Worm (Caenorhabditis elegans) whole organism, mixed stage, embryonic: ENCODE results near the gene Y45F10B.8.
"Not testable (repeated sequence)": the region's sequence is repeated elsewhere in the genome, so short reads cannot be mapped to it uniquely, and the experiment has no call there.

Experiments used
- bed-3 ChIP-seq: fragments of 200-800 bp; sonication (Bioruptor generic); optimal IDR thresholded peaks from 3 replicates; lab custom pipeline; 2018; ENCODE audit warnings: mild to moderate bottlenecking, missing genetic modification characterization, moderate library complexity, missing compliant biosample characterization
- blmp-1 ChIP-seq: fragments of 150-350 bp; optimal IDR thresholded peaks from 2 replicates; lab custom pipeline; 2014; ENCODE audit warnings: missing biosample characterization, missing genetic modification characterization
- ceh-43 ChIP-seq: fragments of 200-800 bp; sonication (Bioruptor generic); optimal IDR thresholded peaks from 2 replicates; lab custom pipeline; 2018; ENCODE audit warnings: mild to moderate bottlenecking, missing genetic modification characterization, moderate library complexity, missing compliant biosample characterization
- ceh-83 ChIP-seq: fragments of 200-800 bp; sonication (Bioruptor generic); optimal IDR thresholded peaks from 2 replicates; lab custom pipeline; 2018; ENCODE audit warnings: mild to moderate bottlenecking, missing genetic modification characterization, missing compliant biosample characterization
- ces-1 ChIP-seq: fragments of 150-350 bp; optimal IDR thresholded peaks from 2 replicates; lab custom pipeline; 2014; ENCODE audit warnings: missing biosample characterization, missing genetic modification reagents, missing genetic modification characterization
- cnd-1 ChIP-seq: fragments of 200-800 bp; sonication (Bioruptor generic); optimal IDR thresholded peaks from 2 replicates; lab custom pipeline; 2018; ENCODE audit warnings: mild to moderate bottlenecking, missing genetic modification characterization, missing compliant biosample characterization
- drap-1 ChIP-seq: fragments of 200-800 bp; sonication (Bioruptor generic); optimal IDR thresholded peaks from 3 replicates; lab custom pipeline; 2018; ENCODE audit warnings: mild to moderate bottlenecking, missing genetic modification characterization, missing compliant biosample characterization
- elt-1 ChIP-seq: sonication (generic microtip); optimal IDR thresholded peaks from 2 replicates; lab custom pipeline; 2017; ENCODE audit warnings: missing genetic modification characterization, mild to moderate bottlenecking, missing compliant biosample characterization, antibody characterized with exemption, moderate library complexity, borderline replicate concordance; ENCODE audit not compliant: insufficient read depth
- elt-3 ChIP-seq: fragments of 150-350 bp; optimal IDR thresholded peaks from 2 replicates; lab custom pipeline; 2014; ENCODE audit warnings: missing biosample characterization, missing genetic modification characterization
- flh-1 ChIP-seq: fragments of 200-800 bp; sonication (Bioruptor generic); optimal IDR thresholded peaks from 2 replicates; lab custom pipeline; 2018; ENCODE audit warnings: mild to moderate bottlenecking, missing genetic modification characterization, moderate library complexity, missing compliant biosample characterization
- hlh-1 ChIP-seq: fragments of 150-350 bp; optimal IDR thresholded peaks from 2 replicates; lab custom pipeline; 2014; ENCODE audit warnings: missing biosample characterization, missing genetic modification reagents, missing genetic modification characterization
- lin-13 ChIP-seq: fragments of 150-350 bp; optimal IDR thresholded peaks from 2 replicates; lab custom pipeline; 2014; ENCODE audit warnings: missing biosample characterization, missing genetic modification characterization
- lsy-2 ChIP-seq: fragments of 150-350 bp; optimal IDR thresholded peaks from 2 replicates; lab custom pipeline; 2014; ENCODE audit warnings: missing biosample characterization, missing genetic modification characterization
- nhr-12 ChIP-seq: fragments of 150-350 bp; optimal IDR thresholded peaks from 2 replicates; lab custom pipeline; 2014; ENCODE audit warnings: missing biosample characterization, missing genetic modification characterization
- nhr-2 ChIP-seq: fragments of 150-350 bp; optimal IDR thresholded peaks from 2 replicates; lab custom pipeline; 2014; ENCODE audit warnings: missing biosample characterization, missing genetic modification characterization
- nhr-237 ChIP-seq: fragments of 150-350 bp; optimal IDR thresholded peaks from 2 replicates; lab custom pipeline; 2014; ENCODE audit warnings: missing biosample characterization, missing genetic modification characterization
- nhr-76 ChIP-seq: sonication (generic microtip); optimal IDR thresholded peaks from 2 replicates; lab custom pipeline; 2017; ENCODE audit warnings: missing biosample characterization, missing genetic modification characterization
- pha-4 ChIP-seq: fragments of 150-350 bp; optimal IDR thresholded peaks from 2 replicates; lab custom pipeline; 2018; ENCODE audit warnings: missing biosample characterization, missing genetic modification reagents, missing genetic modification characterization
- sem-2 ChIP-seq: fragments of 200-800 bp; sonication (Bioruptor generic); optimal IDR thresholded peaks from 2 replicates; lab custom pipeline; 2018; ENCODE audit warnings: mild to moderate bottlenecking, missing genetic modification characterization, missing compliant biosample characterization
- snpc-4 ChIP-seq: fragments of 150-350 bp; optimal IDR thresholded peaks from 2 replicates; lab custom pipeline; 2014; ENCODE audit warnings: missing biosample characterization, missing genetic modification characterization
- sptf-1 ChIP-seq: sonication (generic microtip); optimal IDR thresholded peaks from 2 replicates; lab custom pipeline; 2017; ENCODE audit warnings: mild to moderate bottlenecking, missing genetic modification characterization, moderate library complexity, missing compliant biosample characterization
- tbx-8 ChIP-seq: fragments of 200-800 bp; sonication (Bioruptor generic); optimal IDR thresholded peaks from 2 replicates; lab custom pipeline; 2018; ENCODE audit warnings: mild to moderate bottlenecking, missing genetic modification characterization, moderate library complexity, missing compliant biosample characterization
- unc-120 ChIP-seq: sonication (generic microtip); optimal IDR thresholded peaks from 2 replicates; lab custom pipeline; 2017; ENCODE audit warnings: missing genetic modification characterization, missing compliant biosample characterization; ENCODE audit not compliant: poor library complexity, severe bottlenecking
- zip-8 ChIP-seq: fragments of 150-350 bp; optimal IDR thresholded peaks from 2 replicates; lab custom pipeline; 2014; ENCODE audit warnings: missing biosample characterization, missing genetic modification characterization
- ztf-11 ChIP-seq: fragments of 150-350 bp; optimal IDR thresholded peaks from 2 replicates; lab custom pipeline; 2014; ENCODE audit warnings: missing biosample characterization, missing genetic modification characterization

The Y45F10B.8 gene

ce11 chrIV:13578174-13578573, at the start of gene Y45F10B.8:
Gene Y45F10B.8 (minus strand): TSS chrIV:13578274.
- TF ChIP-seq elt-3; sem-2 (GFP tag; lab: Kevin White, UChicago); ces-1 (GFP tag; lab: Kevin White, UChicago): not testable (repeated sequence)

- TF ChIP-seq sem-2 (GFP tag; lab: Kevin White, UChicago), result no peak
- no peak for TF ChIP-seq ztf-11
- no peak for TF ChIP-seq bed-3 (GFP tag; lab: Kevin White, UChicago)
- no peak for TF ChIP-seq pha-4 (tag; lab: Kevin White, UChicago)
- no peak for TF ChIP-seq blmp-1 (tag; lab: Kevin White, UChicago)
- TF ChIP-seq hlh-1 (tag; lab: Kevin White, UChicago), result no peak
Observed at ce11 chrIV:13626469-13626868, 48.4 kb upstream of the Y45F10B.8 start, which contains the start of gene sru-21. Gene sru-21 (plus strand): TSS chrIV:13626769.

- TF ChIP-seq sptf-1 (tag; lab: Kevin White, UChicago), result no peak
- TF ChIP-seq lin-13 (tag; lab: Kevin White, UChicago), result no peak
- no peak for TF ChIP-seq nhr-2
- no peak for TF ChIP-seq blmp-1 (tag; lab: Kevin White, UChicago)
Observed at ce11 chrIV:13623533-13623932, 45.5 kb upstream of the Y45F10B.8 start, which contains the start of gene C08F11.1. Gene C08F11.1 (plus strand): TSS chrIV:13623833.

- TF ChIP-seq drap-1 (GFP tag; lab: Kevin White, UChicago), result no peak
- TF ChIP-seq nhr-12 (tag; lab: Kevin White, UChicago), result no peak
- no peak for TF ChIP-seq snpc-4 (tag; lab: Kevin White, UChicago)
- TF ChIP-seq pha-4 (tag; lab: Kevin White, UChicago), result no peak
- TF ChIP-seq lsy-2 (tag; lab: Kevin White, UChicago), result no peak
- no peak for TF ChIP-seq elt-1 (tag; lab: Kevin White, UChicago)
- no peak for TF ChIP-seq tbx-8
- TF ChIP-seq nhr-237 (tag; lab: Kevin White, UChicago), result no peak
- no peak for TF ChIP-seq cnd-1 (tag; lab: Kevin White, UChicago)
- TF ChIP-seq bed-3 (GFP tag; lab: Kevin White, UChicago), result no peak
- TF ChIP-seq flh-1 (GFP tag; lab: Kevin White, UChicago), result no peak
- no peak for TF ChIP-seq nhr-2
- no peak for TF ChIP-seq elt-3
- TF ChIP-seq ceh-43 (GFP tag; lab: Kevin White, UChicago), result no peak
- TF ChIP-seq ztf-11, result no peak
- TF ChIP-seq ceh-83 (GFP tag; lab: Kevin White, UChicago), result no peak
Observed at ce11 chrIV:13619203-13619602, 41.1 kb upstream of the Y45F10B.8 start, which contains the start of gene C08F11.3. Gene C08F11.3 (plus strand): TSS chrIV:13619503.

- TF ChIP-seq ceh-83 (GFP tag; lab: Kevin White, UChicago), result no peak
- TF ChIP-seq tbx-8, result no peak
- TF ChIP-seq ces-1 (GFP tag; lab: Kevin White, UChicago), result no peak
- TF ChIP-seq cnd-1 (tag; lab: Kevin White, UChicago), result no peak
- no peak for TF ChIP-seq nhr-12 (tag; lab: Kevin White, UChicago)
- TF ChIP-seq zip-8 (tag; lab: Kevin White, UChicago), result no peak
- no peak for TF ChIP-seq hlh-1 (tag; lab: Kevin White, UChicago)
- no peak for TF ChIP-seq ceh-43 (GFP tag; lab: Kevin White, UChicago)
- TF ChIP-seq, all 35 proteins: peak for 0
Observed at ce11 chrIV:13609755-13610154, 31.7 kb upstream of the Y45F10B.8 start, which contains the start of gene C08F11.13. Gene C08F11.13 (minus strand): TSS chrIV:13609892.

- no peak for TF ChIP-seq unc-120 (tag; lab: Kevin White, UChicago)
- no peak for TF ChIP-seq zip-8 (tag; lab: Kevin White, UChicago)
- no peak for TF ChIP-seq pha-4 (tag; lab: Kevin White, UChicago)
- no peak for TF ChIP-seq nhr-2
- no peak for TF ChIP-seq nhr-76 (tag; lab: Kevin White, UChicago)
- no peak for TF ChIP-seq hlh-1 (tag; lab: Kevin White, UChicago)
- TF ChIP-seq bed-3 (GFP tag; lab: Kevin White, UChicago), result no peak
- no peak for TF ChIP-seq tbx-8
Observed at ce11 chrIV:13601973-13602669, 24.0 kb upstream of the Y45F10B.8 start, which contains the start of gene Y45F10B.59. Gene Y45F10B.59 (plus strand): TSS chrIV:13602619.
